Worm (Caenorhabditis elegans) whole organism, late embryonic: ENCODE results near the gene del-1.

Experiments used
- C38D4.7 ChIP-seq: fragments of 200-800 bp; sonication (Bioruptor generic); optimal IDR thresholded peaks from 2 replicates; lab custom pipeline; 2018; ENCODE audit warnings: mild to moderate bottlenecking, missing genetic modification characterization, moderate library complexity, missing compliant biosample characterization
- F13H6.1 ChIP-seq: sonication (generic microtip); optimal IDR thresholded peaks from 2 replicates; lab custom pipeline; 2016; ENCODE audit warnings: missing genetic modification characterization, missing compliant biosample characterization
- K09A11.1 ChIP-seq: sonication (generic microtip); optimal IDR thresholded peaks from 2 replicates; lab custom pipeline; 2017; ENCODE audit warnings: antibody characterized with exemption, mild to moderate bottlenecking, missing genetic modification characterization, missing compliant biosample characterization; ENCODE audit not compliant: insufficient read depth
- ahr-1 ChIP-seq: sonication (generic microtip); optimal IDR thresholded peaks from 2 replicates; lab custom pipeline; 2016; ENCODE audit warnings: missing genetic modification characterization, missing compliant biosample characterization
- ceh-14 ChIP-seq: sonication (generic microtip); optimal IDR thresholded peaks from 2 replicates; lab custom pipeline; 2016; ENCODE audit warnings: missing genotype, missing genetic modification characterization, missing compliant biosample characterization
- ceh-45 ChIP-seq: fragments of 200-800 bp; sonication (Bioruptor generic); IDR thresholded peaks from 2 replicates; pipeline ENCODE4 v1.3.6; 2022; ENCODE audit warnings: missing genetic modification reagents, missing genetic modification characterization, missing compliant biosample characterization
- ceh-9 ChIP-seq: sonication (generic microtip); optimal IDR thresholded peaks from 2 replicates; lab custom pipeline; 2016; ENCODE audit warnings: mild to moderate bottlenecking, missing genetic modification characterization, inconsistent platforms, missing compliant biosample characterization
- dmd-4 ChIP-seq: sonication (generic microtip); optimal IDR thresholded peaks from 2 replicates; lab custom pipeline; 2016; ENCODE audit warnings: borderline replicate concordance, missing genetic modification characterization, missing compliant biosample characterization
- gmeb-2 ChIP-seq: sonication (generic microtip); optimal IDR thresholded peaks from 2 replicates; lab custom pipeline; 2016; ENCODE audit warnings: missing genetic modification characterization, inconsistent platforms, missing compliant biosample characterization
- lin-11 ChIP-seq: fragments of 200-800 bp; sonication (Bioruptor generic); optimal IDR thresholded peaks from 2 replicates; lab custom pipeline; 2018; ENCODE audit warnings: mild to moderate bottlenecking, missing genetic modification characterization, missing compliant biosample characterization
- pat-9 ChIP-seq: fragments of 200-800 bp; sonication (Bioruptor generic); optimal IDR thresholded peaks from 2 replicates; lab custom pipeline; 2018; ENCODE audit warnings: mild to moderate bottlenecking, missing genetic modification characterization, moderate library complexity, missing compliant biosample characterization
- rnt-1 ChIP-seq: sonication (generic microtip); optimal IDR thresholded peaks from 2 replicates; lab custom pipeline; 2016; ENCODE audit warnings: missing genetic modification characterization, missing compliant biosample characterization
- ztf-16 ChIP-seq: sonication (generic microtip); optimal IDR thresholded peaks from 2 replicates; lab custom pipeline; 2017; ENCODE audit warnings: missing genetic modification characterization, missing compliant biosample characterization

DNA sequence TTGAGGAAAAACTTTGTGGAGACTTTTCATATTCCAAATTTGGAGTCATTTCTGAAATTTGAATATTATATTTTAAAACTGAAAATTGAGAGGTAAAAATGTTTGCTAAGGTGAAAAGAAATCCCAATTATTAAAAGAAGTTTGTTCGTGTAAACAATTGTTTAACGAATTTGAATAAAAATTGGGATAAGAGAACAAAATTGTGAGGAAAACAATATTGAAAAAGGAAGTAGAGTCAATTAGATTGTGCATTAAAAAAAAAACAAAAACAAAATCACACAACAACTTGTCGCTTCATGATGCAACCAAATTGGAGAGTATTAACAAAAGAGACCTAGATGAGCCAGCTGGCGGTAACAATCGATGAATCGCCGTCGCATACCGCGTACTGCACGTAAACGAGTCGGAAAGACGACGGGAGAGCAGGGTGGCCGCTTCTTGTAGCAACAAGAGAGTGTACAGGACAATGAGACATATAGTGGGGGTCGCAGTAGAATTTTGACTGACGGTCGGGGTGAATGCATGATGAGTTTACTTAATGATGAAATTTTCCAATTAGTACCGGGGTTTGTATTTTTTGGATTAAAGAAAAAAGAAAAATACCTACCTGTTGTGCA lies 24.4 kb upstream of the del-1 start, which contains the start of gene K04C1.3:
- no peak for TF ChIP-seq ahr-1 (tag; lab: Kevin White, UChicago)
- no peak for TF ChIP-seq gmeb-2 (tag; lab: Kevin White, UChicago)
- no peak for TF ChIP-seq rnt-1
- TF ChIP-seq F13H6.1, result no peak
- TF ChIP-seq K09A11.1, result no peak
- TF ChIP-seq C38D4.7, result no peak
- TF ChIP-seq ceh-45 (GFP tag; lab: Robert Waterston, UW), result no peak
- TF ChIP-seq ceh-14 (tag; lab: Kevin White, UChicago), result no peak
- TF ChIP-seq pat-9 (tag; lab: Kevin White, UChicago), result no peak
- TF ChIP-seq ztf-16 (tag; lab: Kevin White, UChicago), result no peak
- TF ChIP-seq lin-11, result no peak
- no peak for TF ChIP-seq ceh-9 (tag; lab: Kevin White, UChicago)
- TF ChIP-seq dmd-4 (tag; lab: Kevin White, UChicago), result no peak
